Fruit fly (Drosophila melanogaster) whole organism, pupa: Measurements from ENCODE around the gene scyl.

Experiments
- CG14655 ChIP-seq: fragments of 200-800 bp; sonication (Bioruptor generic); optimal IDR thresholded peaks from 3 replicates; lab custom pipeline; 2017; ENCODE audit warnings: mild to moderate bottlenecking, missing biosample characterization, missing genetic modification reagents, missing genetic modification characterization
- CG32121 ChIP-seq: fragments of 200-800 bp; sonication (Bioruptor generic); IDR thresholded peaks from 2 replicates; pipeline ENCODE4 v1.3.6; 2022; ENCODE audit warnings: missing biosample characterization, missing genetic modification characterization
- CG34367 ChIP-seq: fragments of 200-800 bp; sonication (Bioruptor generic); optimal IDR thresholded peaks from 2 replicates; lab custom pipeline; 2018; ENCODE audit warnings: missing biosample characterization, mild to moderate bottlenecking, missing genetic modification characterization
- CG4496 ChIP-seq: fragments of 200-800 bp; sonication (Bioruptor generic); IDR thresholded peaks from 3 replicates; pipeline ENCODE4 v1.3.6; 2022; ENCODE audit warnings: missing biosample characterization, missing genetic modification characterization
- CG8301 ChIP-seq: fragments of 200-800 bp; sonication (Bioruptor generic); optimal IDR thresholded peaks from 2 replicates; lab custom pipeline; 2018; ENCODE audit warnings: missing biosample characterization, mild to moderate bottlenecking, missing genetic modification characterization
- CG9948 ChIP-seq: fragments of 200-800 bp; sonication (Bioruptor generic); optimal IDR thresholded peaks from 2 replicates; lab custom pipeline; 2018; ENCODE audit warnings: missing biosample characterization, mild to moderate bottlenecking, missing genetic modification characterization, moderate library complexity
- D1 ChIP-seq: fragments of 200-800 bp; sonication (Bioruptor generic); optimal IDR thresholded peaks from 2 replicates; lab custom pipeline; 2018; ENCODE audit warnings: missing biosample characterization, mild to moderate bottlenecking, missing genetic modification characterization, moderate library complexity
- EcR ChIP-seq: fragments of 200-800 bp; sonication (Bioruptor generic); optimal IDR thresholded peaks from 3 replicates; lab custom pipeline; 2019; ENCODE audit warnings: missing biosample characterization, missing genetic modification characterization, mild to moderate bottlenecking, moderate library complexity, missing genetic modification reagents
- Pif1A ChIP-seq: fragments of 200-800 bp; sonication (Bioruptor generic); optimal IDR thresholded peaks from 3 replicates; lab custom pipeline; 2016; ENCODE audit warnings: missing biosample characterization, missing genetic modification characterization
- Pif1B ChIP-seq: fragments of 200-800 bp; sonication (Bioruptor generic); optimal IDR thresholded peaks from 3 replicates; lab custom pipeline; 2016; ENCODE audit warnings: missing biosample characterization, missing genetic modification characterization
- Snoo ChIP-seq: fragments of 200-800 bp; sonication (Bioruptor generic); optimal IDR thresholded peaks from 3 replicates; lab custom pipeline; 2017; ENCODE audit warnings: missing biosample characterization, mild to moderate bottlenecking, missing genetic modification characterization, inconsistent platforms
- gl ChIP-seq: fragments of 200-800 bp; sonication (Bioruptor generic); optimal IDR thresholded peaks from 2 replicates; lab custom pipeline; 2018; ENCODE audit warnings: missing biosample characterization, mild to moderate bottlenecking, missing genetic modification characterization
- rn ChIP-seq: fragments of 200-800 bp; sonication (Bioruptor generic); IDR thresholded peaks from 2 replicates; pipeline ENCODE4 v1.3.6; 2022; ENCODE audit warnings: missing biosample characterization, missing genetic modification characterization

- TF ChIP-seq CG9948 (tag; lab: Kevin White, UChicago) = no peak
- no peak for TF ChIP-seq CG4496 (GFP tag; lab: Robert Waterston, UW)
- no peak for TF ChIP-seq CG32121 (GFP tag; lab: Robert Waterston, UW)
- TF ChIP-seq CG14655 (GFP tag; lab: Kevin White, UChicago) = no peak
- no peak for TF ChIP-seq CG8301 (tag; lab: Kevin White, UChicago)
- TF ChIP-seq EcR (GFP tag; lab: Kevin White, UChicago) = no peak
- TF ChIP-seq gl = no peak
- TF ChIP-seq Pif1B (GFP tag; lab: Kevin White, UChicago) = no peak
- TF ChIP-seq CG34367 (tag; lab: Kevin White, UChicago) = no peak
- TF ChIP-seq D1 = no peak
- no peak for TF ChIP-seq Snoo (tag; lab: Kevin White, UChicago)
- TF ChIP-seq Pif1A (GFP tag; lab: Kevin White, UChicago) = no peak
- TF ChIP-seq rn (GFP tag; lab: Robert Waterston, UW) = no peak
Measured at dm6 chr3L:11295164-11295516, 43.0 kb downstream of the scyl start.
